Worm (Caenorhabditis elegans) whole organism, L4/young adult: ENCODE measurements around the gene lips-13.

Source experiments
- W03F9.2 ChIP-seq: fragments of 150-350 bp; optimal IDR thresholded peaks from 2 replicates; lab custom pipeline; 2014; ENCODE audit warnings: missing biosample characterization, missing genetic modification characterization
- dao-5 ChIP-seq: sonication (generic microtip); optimal IDR thresholded peaks from 2 replicates; lab custom pipeline; 2016; ENCODE audit warnings: missing genotype, missing genetic modification characterization, moderate library complexity, missing compliant biosample characterization
- him-1 ChIP-seq: sonication (generic microtip); optimal IDR thresholded peaks from 2 replicates; lab custom pipeline; 2016; ENCODE audit warnings: missing genotype, missing genetic modification reagents, missing genetic modification characterization, missing compliant biosample characterization

lips-13 gene

DNA sequence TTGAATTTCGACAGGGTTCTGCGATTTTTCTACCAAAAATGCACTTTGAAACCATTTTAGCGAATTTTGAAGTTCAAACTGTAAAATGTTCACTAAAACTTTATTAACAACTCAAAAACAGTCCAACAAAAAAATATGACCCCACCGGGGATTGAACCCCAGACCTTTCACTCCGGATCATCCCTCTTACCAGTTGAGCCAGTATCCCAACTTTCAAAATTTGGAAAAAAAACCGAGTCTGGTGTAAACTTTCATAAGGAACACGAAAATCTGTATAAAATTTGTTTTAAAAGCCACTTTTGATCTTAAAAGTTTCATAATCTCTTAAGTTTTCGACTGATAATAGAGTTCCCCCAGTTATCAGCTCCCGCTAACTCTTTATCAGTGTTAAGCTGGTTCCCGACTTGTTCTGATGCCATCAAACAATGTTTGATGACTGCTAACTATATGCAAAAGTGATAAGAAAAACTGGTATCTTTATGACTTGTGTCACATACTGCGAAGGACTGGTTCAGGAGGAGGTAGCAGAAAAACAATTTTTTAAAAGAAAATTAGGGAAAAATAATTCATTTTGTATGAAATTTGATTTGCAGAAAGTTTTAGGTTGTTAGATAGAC is 14.2 kb downstream of the lips-13 start:
- no peak for TF ChIP-seq dao-5 (tag; lab: Kevin White, UChicago)
- TF ChIP-seq him-1 (tag; lab: Kevin White, UChicago), result no peak
- no peak for TF ChIP-seq W03F9.2 (tag; lab: Kevin White, UChicago)

DNA sequence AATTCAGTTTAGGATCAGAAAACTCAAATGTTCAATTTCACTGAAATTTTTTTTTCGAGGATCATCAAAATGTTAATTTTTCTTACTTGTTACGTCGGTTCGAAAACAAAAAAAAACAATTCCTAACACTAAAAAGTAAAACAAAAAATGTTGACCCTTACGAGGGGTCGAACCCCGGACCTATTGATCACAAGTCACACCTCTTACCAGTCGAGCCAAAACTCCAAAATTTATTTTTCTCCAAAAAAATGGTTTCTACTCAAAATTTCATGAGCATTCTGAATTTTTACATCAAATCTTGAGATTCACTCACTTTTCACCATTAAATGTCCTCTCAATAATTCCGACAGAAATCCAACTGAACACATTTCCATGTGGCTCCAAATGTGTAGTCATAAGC is 15.6 kb downstream of the lips-13 start:
- TF ChIP-seq W03F9.2 (tag; lab: Kevin White, UChicago) (no peak), him-1 (tag; lab: Kevin White, UChicago) (no peak), dao-5 (tag; lab: Kevin White, UChicago) (no peak)

- no peak for TF ChIP-seq him-1 (tag; lab: Kevin White, UChicago)
- no peak for TF ChIP-seq W03F9.2 (tag; lab: Kevin White, UChicago)
- no peak for TF ChIP-seq dao-5 (tag; lab: Kevin White, UChicago)
These were observed 16.4 kb downstream of the lips-13 start for ce11 chrII:1101413-1101812.

DNA sequence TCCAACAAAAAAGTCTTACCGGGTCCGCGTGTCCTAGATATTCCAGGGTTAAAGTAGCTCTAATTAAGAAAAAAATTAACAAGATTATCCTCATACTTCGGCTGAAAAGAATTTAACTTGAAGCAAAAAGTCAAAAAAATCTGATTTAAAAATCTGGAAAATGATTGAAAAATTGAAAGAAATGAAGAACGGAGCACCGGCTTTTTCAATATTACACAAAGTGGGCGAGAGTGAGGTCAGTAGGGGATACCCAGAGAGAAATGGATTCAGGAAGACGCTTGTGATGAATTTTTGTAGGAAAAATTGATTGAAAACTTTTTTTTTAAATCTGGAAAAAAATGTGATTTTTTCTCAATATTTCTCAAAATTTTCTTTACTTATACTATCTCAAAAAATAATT is 17.1 kb downstream of the lips-13 start, which contains the start of gene pho-14:
Gene pho-14 (minus strand): TSS at position 101 of the 400 bp plus-strand sequence.
- TF ChIP-seq dao-5 (tag; lab: Kevin White, UChicago) (no peak), W03F9.2 (tag; lab: Kevin White, UChicago) (no peak), him-1 (tag; lab: Kevin White, UChicago) (no peak)

ce11 chrII:1091706-1092105 is 26.1 kb downstream of the lips-13 start, which contains the start of gene snf-3:
Gene snf-3, plus strand, starts transcription at chrII:1092006.
- TF ChIP-seq dao-5 (tag; lab: Kevin White, UChicago) (no peak), him-1 (tag; lab: Kevin White, UChicago) (no peak)

- no peak for TF ChIP-seq dao-5 (tag; lab: Kevin White, UChicago)
- TF ChIP-seq W03F9.2 (tag; lab: Kevin White, UChicago), result no peak
- no peak for TF ChIP-seq him-1 (tag; lab: Kevin White, UChicago)
These were observed 27.1 kb downstream of the lips-13 start for ce11 chrII:1090743-1091142.

ce11 chrII:1088527-1089230 is 29.2 kb downstream of the lips-13 start:
- no peak for TF ChIP-seq him-1 (tag; lab: Kevin White, UChicago)
- no peak for TF ChIP-seq W03F9.2 (tag; lab: Kevin White, UChicago)
- no peak for TF ChIP-seq dao-5 (tag; lab: Kevin White, UChicago)

ce11 chrII:1086479-1086878 is 31.4 kb downstream of the lips-13 start:
- TF ChIP-seq him-1 (tag; lab: Kevin White, UChicago) (no peak), W03F9.2 (tag; lab: Kevin White, UChicago) (no peak), dao-5 (tag; lab: Kevin White, UChicago) (no peak)

DNA sequence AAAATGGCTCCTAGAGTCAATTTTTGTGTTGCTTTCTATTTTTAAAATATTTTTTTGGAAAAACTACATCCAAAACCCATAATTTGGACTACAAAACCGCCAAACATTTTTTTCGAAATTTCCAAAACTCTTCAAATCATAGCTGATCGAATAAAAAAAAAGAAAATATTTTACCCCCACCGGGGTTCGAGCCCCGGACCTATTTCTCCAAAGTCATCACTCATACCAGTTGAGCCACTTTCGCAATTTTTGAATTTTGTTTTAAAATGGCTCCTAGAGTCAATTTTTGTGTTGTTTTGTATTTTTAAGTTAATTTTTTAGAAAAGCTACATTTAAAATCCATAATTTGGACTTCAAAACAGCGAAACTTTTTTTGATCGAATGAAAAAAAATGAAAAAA is 32.3 kb downstream of the lips-13 start:
- TF ChIP-seq W03F9.2 (tag; lab: Kevin White, UChicago) (no peak), dao-5 (tag; lab: Kevin White, UChicago) (no peak), him-1 (tag; lab: Kevin White, UChicago) (no peak)

DNA sequence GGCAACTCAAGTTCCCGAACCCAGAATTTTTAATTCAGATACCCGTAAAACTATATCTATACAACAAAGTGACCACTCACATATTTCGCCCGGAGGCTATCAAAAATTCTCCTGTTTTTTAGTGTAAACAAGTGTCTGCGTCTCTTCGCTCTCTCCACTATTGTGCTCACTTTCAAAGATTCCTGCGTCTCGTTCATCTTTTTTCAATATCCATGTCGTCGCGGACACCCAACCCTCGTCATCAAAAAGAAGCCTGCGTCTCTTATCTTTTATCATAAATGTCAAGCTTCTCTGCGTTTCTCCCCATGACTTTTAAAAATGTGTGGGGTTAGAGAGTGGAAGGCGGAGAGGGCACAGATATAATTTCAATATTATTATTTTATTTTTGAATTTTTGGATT is 32.9 kb downstream of the lips-13 start:
- TF ChIP-seq him-1 (tag; lab: Kevin White, UChicago), result no peak
- TF ChIP-seq dao-5 (tag; lab: Kevin White, UChicago), result no peak
- TF ChIP-seq W03F9.2 (tag; lab: Kevin White, UChicago), result no peak

DNA sequence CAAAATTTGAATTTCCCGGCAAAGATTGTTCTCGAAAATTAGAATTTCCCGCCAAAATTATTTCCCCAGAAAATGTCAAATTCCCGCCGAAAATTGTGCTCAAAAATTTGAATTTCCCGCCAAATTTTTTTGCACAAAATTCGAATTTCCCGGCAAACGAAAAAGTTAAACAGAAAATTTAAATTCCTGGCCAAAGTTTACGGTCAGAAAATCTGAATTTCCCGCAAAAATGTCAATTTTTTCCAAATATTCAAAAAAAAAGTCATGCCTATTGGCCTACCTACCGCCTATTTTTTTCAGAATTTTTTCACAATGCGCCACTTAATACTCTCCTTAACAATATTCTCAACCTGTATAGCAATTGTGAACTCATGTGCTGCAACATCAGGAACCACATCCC is 35.0 kb downstream of the lips-13 start, which contains the start of gene K02E7.1:
Gene K02E7.1 (plus strand): TSS at position 301 of the 400 bp plus-strand sequence.
- TF ChIP-seq dao-5 (tag; lab: Kevin White, UChicago) (no peak), him-1 (tag; lab: Kevin White, UChicago) (no peak), W03F9.2 (tag; lab: Kevin White, UChicago) (no peak)

DNA sequence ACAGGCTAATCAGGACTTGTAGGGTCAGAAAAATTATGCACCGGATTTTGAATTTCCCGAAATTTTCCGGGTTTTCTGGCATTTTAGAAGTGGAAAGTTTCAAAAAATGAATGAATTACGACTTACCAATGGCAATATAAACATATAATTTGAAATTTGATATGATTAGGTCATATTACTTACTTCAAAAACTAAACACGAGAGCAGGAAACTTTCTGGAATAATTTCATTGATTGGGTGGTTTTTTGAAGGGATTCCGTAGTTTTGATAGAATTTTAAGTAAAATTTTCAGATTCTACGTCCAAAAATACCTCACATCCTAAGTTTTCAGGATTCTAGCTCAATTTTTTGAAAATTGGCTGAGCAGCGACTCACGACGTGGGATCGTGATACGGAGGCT is 42.4 kb downstream of the lips-13 start, which contains the start of gene K02E7.11:
Gene K02E7.11 (minus strand): TSS at position 101 of the 400 bp plus-strand sequence.
- TF ChIP-seq W03F9.2 (tag; lab: Kevin White, UChicago), result no peak
- TF ChIP-seq him-1 (tag; lab: Kevin White, UChicago), result no peak
- no peak for TF ChIP-seq dao-5 (tag; lab: Kevin White, UChicago)

ce11 chrII:1072106-1072505 is 45.7 kb downstream of the lips-13 start, which contains the start of gene K02E7.4:
Gene K02E7.4, plus strand, starts transcription at chrII:1072406.
- TF ChIP-seq dao-5 (tag; lab: Kevin White, UChicago) (no peak), W03F9.2 (tag; lab: Kevin White, UChicago) (no peak), him-1 (tag; lab: Kevin White, UChicago) (no peak)
